Fruit fly (Drosophila melanogaster) Kc167 (cell line): Measurements from ENCODE around the gene CenG1A.

Experiments
- Myc ChIP-seq: fragments of >200 bp; optimal IDR thresholded peaks from 2 replicates; lab custom pipeline; 2017; ENCODE audit warnings: missing external identifiers
- h ChIP-seq: fragments of >200 bp; optimal IDR thresholded peaks from 3 replicates; lab custom pipeline; 2018; ENCODE audit warnings: missing external identifiers
- psq ChIP-seq: fragments of >200 bp; optimal IDR thresholded peaks from 2 replicates; lab custom pipeline; 2017; ENCODE audit warnings: missing external identifiers
- ttk ChIP-seq: sonication (Bioruptor generic); optimal IDR thresholded peaks from 2 replicates; lab custom pipeline; 2017; ENCODE audit warnings: missing external identifiers

- no peak for TF ChIP-seq ttk (lab: Kevin White, UChicago)
- no peak for TF ChIP-seq h (lab: Kevin White, UChicago)
- no peak for TF ChIP-seq psq (lab: Kevin White, UChicago)
- TF ChIP-seq Myc (lab: Kevin White, UChicago), result no peak
Measured at dm6 chr2L:13893439-13893838, 58.1 kb downstream of the CenG1A start.
